Worm (Caenorhabditis elegans) whole organism, L3 larva: Measurements from ENCODE around the gene srh-187.
A peak's percentile ranks its signal among the peaks of the same experiment; 100 is the strongest.
"Not testable (repeated sequence)": the region's sequence is repeated elsewhere in the genome, so short reads cannot be mapped to it uniquely, and the experiment has no call there.

Source experiments
- R02D3.7 ChIP-seq: fragments of 150-350 bp; optimal IDR thresholded peaks from 2 replicates; lab custom pipeline; 2014; ENCODE audit warnings: missing biosample characterization, missing genetic modification characterization
- ZK546.5 ChIP-seq: sonication (generic microtip); optimal IDR thresholded peaks from 2 replicates; lab custom pipeline; 2017; ENCODE audit warnings: missing biosample characterization, missing genetic modification characterization
- ceh-16 ChIP-seq: sonication (generic microtip); optimal IDR thresholded peaks from 2 replicates; lab custom pipeline; 2017; ENCODE audit warnings: missing biosample characterization, missing genetic modification characterization
- ceh-28 ChIP-seq: fragments of 150-350 bp; optimal IDR thresholded peaks from 2 replicates; lab custom pipeline; 2014; ENCODE audit warnings: missing biosample characterization, missing genetic modification reagents, missing genetic modification characterization
- daf-12 ChIP-seq: fragments of 150-350 bp; optimal IDR thresholded peaks from 2 replicates; lab custom pipeline; 2014; ENCODE audit warnings: missing biosample characterization, missing genetic modification reagents, missing genetic modification characterization
- egl-5 ChIP-seq: fragments of 150-350 bp; optimal IDR thresholded peaks from 2 replicates; lab custom pipeline; 2017; ENCODE audit warnings: missing biosample characterization, missing genetic modification reagents, missing genetic modification characterization, inconsistent platforms
- elt-1 ChIP-seq: fragments of 150-350 bp; optimal IDR thresholded peaks from 2 replicates; lab custom pipeline; 2014; ENCODE audit warnings: missing biosample characterization, missing genetic modification characterization
- elt-2 ChIP-seq: sonication (generic microtip); optimal IDR thresholded peaks from 2 replicates; lab custom pipeline; 2016; ENCODE audit warnings: missing genetic modification reagents, mild to moderate bottlenecking, missing genetic modification characterization, missing compliant biosample characterization
- fkh-10 ChIP-seq: sonication (generic microtip); optimal IDR thresholded peaks from 2 replicates; lab custom pipeline; 2017; ENCODE audit warnings: missing biosample characterization, missing genetic modification reagents, missing genetic modification characterization
- fkh-2 ChIP-seq: fragments of 150-350 bp; optimal IDR thresholded peaks from 2 replicates; lab custom pipeline; 2014; ENCODE audit warnings: missing biosample characterization, missing genetic modification reagents, missing genetic modification characterization
- fos-1 ChIP-seq: fragments of 150-350 bp; optimal IDR thresholded peaks from 2 replicates; lab custom pipeline; 2014; ENCODE audit warnings: missing biosample characterization, missing genetic modification characterization
- hmg-11 ChIP-seq: sonication (generic microtip); optimal IDR thresholded peaks from 2 replicates; lab custom pipeline; 2016; ENCODE audit warnings: missing genetic modification characterization, missing compliant biosample characterization
- lin-39 ChIP-seq: fragments of 150-350 bp; optimal IDR thresholded peaks from 2 replicates; lab custom pipeline; 2018; ENCODE audit warnings: missing biosample characterization, missing genetic modification reagents, missing genetic modification characterization
- lsy-12 ChIP-seq: sonication (generic microtip); optimal IDR thresholded peaks from 2 replicates; lab custom pipeline; 2016; ENCODE audit warnings: mild to moderate bottlenecking, missing genetic modification characterization, missing compliant biosample characterization
- nfya-1 ChIP-seq: sonication (generic microtip); optimal IDR thresholded peaks from 2 replicates; lab custom pipeline; 2017; ENCODE audit warnings: missing genetic modification characterization, mild to moderate bottlenecking, missing compliant biosample characterization, antibody characterized with exemption, moderate library complexity; ENCODE audit not compliant: insufficient read depth
- nhr-11 ChIP-seq: fragments of 150-350 bp; optimal IDR thresholded peaks from 2 replicates; lab custom pipeline; 2014; ENCODE audit warnings: missing biosample characterization, missing genetic modification characterization
- nhr-12 ChIP-seq: fragments of 150-350 bp; optimal IDR thresholded peaks from 2 replicates; lab custom pipeline; 2014; ENCODE audit warnings: missing biosample characterization, missing genetic modification characterization
- nhr-25 ChIP-seq: sonication (generic microtip); optimal IDR thresholded peaks from 2 replicates; lab custom pipeline; 2017; ENCODE audit warnings: missing biosample characterization, missing genetic modification characterization
- nhr-28 ChIP-seq: fragments of 150-350 bp; optimal IDR thresholded peaks from 2 replicates; lab custom pipeline; 2014; ENCODE audit warnings: missing biosample characterization, missing genetic modification characterization
- nhr-43 ChIP-seq: sonication (generic microtip); optimal IDR thresholded peaks from 2 replicates; lab custom pipeline; 2016; ENCODE audit warnings: mild to moderate bottlenecking, missing genetic modification characterization, missing compliant biosample characterization; ENCODE audit not compliant: poor library complexity, severe bottlenecking
- nhr-76 ChIP-seq: fragments of 150-350 bp; sonication (generic microtip); optimal IDR thresholded peaks from 5 replicates; lab custom pipeline; 2014; ENCODE audit warnings: missing biosample characterization, missing genetic modification characterization
- nhr-77 ChIP-seq: fragments of 150-350 bp; optimal IDR thresholded peaks from 2 replicates; lab custom pipeline; 2014; ENCODE audit warnings: missing biosample characterization, missing genetic modification characterization
- pha-4 ChIP-seq: fragments of 150-350 bp; optimal IDR thresholded peaks from 2 replicates; lab custom pipeline; 2014; ENCODE audit warnings: missing biosample characterization, missing genetic modification reagents, missing genetic modification characterization
- unc-39 ChIP-seq: sonication (generic microtip); optimal IDR thresholded peaks from 4 replicates; lab custom pipeline; 2017; ENCODE audit warnings: missing biosample characterization, missing genetic modification characterization
- unc-62 ChIP-seq: fragments of 150-350 bp; sonication (generic microtip); optimal IDR thresholded peaks from 4 replicates; lab custom pipeline; 2014; ENCODE audit warnings: missing biosample characterization, missing genetic modification reagents, missing genetic modification characterization
- zag-1 ChIP-seq: fragments of 150-350 bp; optimal IDR thresholded peaks from 2 replicates; lab custom pipeline; 2014; ENCODE audit warnings: missing biosample characterization, missing genetic modification characterization
- ztf-4 ChIP-seq: fragments of 150-350 bp; optimal IDR thresholded peaks from 2 replicates; lab custom pipeline; 2014; ENCODE audit warnings: missing biosample characterization, missing genetic modification characterization

The srh-187 gene

ce11 chrV:7341942-7342341 is 2.2 kb upstream of the srh-187 start, which contains the start of the genes nhr-263 and nhr-148:
Gene nhr-263, minus strand, starts transcription at chrV:7342042.
Gene nhr-148, plus strand, starts transcription at chrV:7342156.
- no peak for TF ChIP-seq elt-1 (tag; lab: Kevin White, UChicago)
- TF ChIP-seq lin-39 (tag; lab: Kevin White, UChicago) = no peak
- TF ChIP-seq nhr-25 (tag; lab: Kevin White, UChicago) = peak; percentile 43
- TF ChIP-seq lsy-12 = no peak
- no peak for TF ChIP-seq nhr-11
- TF ChIP-seq hmg-11 (tag; lab: Kevin White, UChicago) = no peak
- TF ChIP-seq unc-39 = no peak
- TF ChIP-seq egl-5 (tag; lab: Kevin White, UChicago) = no peak
- TF ChIP-seq, all 47 proteins: peak for 1

ce11 chrV:7337218-7337617 is 2.5 kb downstream of the srh-187 start, which contains the start of gene F10G2.7:
Gene F10G2.7, minus strand, starts transcription at chrV:7337318.
- TF ChIP-seq lsy-12; unc-39; nhr-12 (tag; lab: Kevin White, UChicago): not testable (repeated sequence)

- no peak for TF ChIP-seq ceh-28 (tag; lab: Kevin White, UChicago)
- TF ChIP-seq fkh-2 (tag; lab: Kevin White, UChicago) = no peak
- TF ChIP-seq unc-62 (GFP tag; lab: Kevin White, UChicago) = no peak
- TF ChIP-seq fos-1 (tag; lab: Kevin White, UChicago) = no peak
- no peak for TF ChIP-seq nhr-76 (tag; lab: Kevin White, UChicago)
- no peak for TF ChIP-seq zag-1 (tag; lab: Kevin White, UChicago)
- no peak for TF ChIP-seq elt-1 (tag; lab: Kevin White, UChicago)
- TF ChIP-seq ZK546.5 (tag; lab: Kevin White, UChicago) = no peak
- TF ChIP-seq pha-4 (tag; lab: Kevin White, UChicago) = no peak
- TF ChIP-seq, all 47 proteins: peak for 0
Measured at ce11 chrV:7332253-7332652, 7.5 kb downstream of the srh-187 start, which contains the start of gene F10G2.1. Gene F10G2.1, plus strand, starts transcription at chrV:7332553.

- no peak for TF ChIP-seq nhr-77 (tag; lab: Kevin White, UChicago)
- no peak for TF ChIP-seq fkh-10
- TF ChIP-seq daf-12 (tag; lab: Kevin White, UChicago) = no peak
- TF ChIP-seq ztf-4 (tag; lab: Kevin White, UChicago) = no peak
Measured at ce11 chrV:7330868-7331267, 8.9 kb downstream of the srh-187 start, which contains the start of gene F10G2.2. Gene F10G2.2, plus strand, starts transcription at chrV:7331168.

ce11 chrV:7328092-7328491 is 11.6 kb downstream of the srh-187 start, which contains the start of gene clec-7:
Gene clec-7, plus strand, starts transcription at chrV:7328392.
- TF ChIP-seq nfya-1 (tag; lab: Kevin White, UChicago) (no peak), elt-2 (tag; lab: Kevin White, UChicago) (peak; percentile 2)

ce11 chrV:7326928-7327327 is 12.8 kb downstream of the srh-187 start, which contains the start of gene F10G2.4:
Gene F10G2.4, plus strand, starts transcription at chrV:7327228.
- no peak for TF ChIP-seq ceh-16 (tag; lab: Kevin White, UChicago)

- TF ChIP-seq lsy-12 (no peak), nhr-43 (tag; lab: Kevin White, UChicago) (no peak), daf-12 (tag; lab: Kevin White, UChicago) (no peak), ZK546.5 (tag; lab: Kevin White, UChicago) (no peak), nhr-28 (tag; lab: Kevin White, UChicago) (no peak), zag-1 (tag; lab: Kevin White, UChicago) (no peak), fkh-2 (tag; lab: Kevin White, UChicago) (no peak), R02D3.7 (no peak), hmg-11 (tag; lab: Kevin White, UChicago) (no peak), nhr-76 (tag; lab: Kevin White, UChicago) (no peak)
- TF ChIP-seq, all 47 proteins: peak for 0
Measured at ce11 chrV:7325285-7325684, 14.4 kb downstream of the srh-187 start, which contains the start of gene srx-92. Gene srx-92, minus strand, starts transcription at chrV:7325385.
